Worm (Caenorhabditis elegans) whole organism, L1 larva: ENCODE measurements around the gene dpf-2.

ENCODE experiments used
- nhr-76 ChIP-seq: sonication (generic microtip); optimal IDR thresholded peaks from 2 replicates; lab custom pipeline; 2017; ENCODE audit warnings: missing biosample characterization, missing genetic modification characterization
- sox-4 ChIP-seq: sonication (generic microtip); optimal IDR thresholded peaks from 2 replicates; lab custom pipeline; 2016; ENCODE audit warnings: missing genetic modification characterization, missing compliant biosample characterization
- zag-1 ChIP-seq: fragments of 150-350 bp; optimal IDR thresholded peaks from 2 replicates; lab custom pipeline; 2014; ENCODE audit warnings: missing biosample characterization, missing genetic modification characterization

DNA sequence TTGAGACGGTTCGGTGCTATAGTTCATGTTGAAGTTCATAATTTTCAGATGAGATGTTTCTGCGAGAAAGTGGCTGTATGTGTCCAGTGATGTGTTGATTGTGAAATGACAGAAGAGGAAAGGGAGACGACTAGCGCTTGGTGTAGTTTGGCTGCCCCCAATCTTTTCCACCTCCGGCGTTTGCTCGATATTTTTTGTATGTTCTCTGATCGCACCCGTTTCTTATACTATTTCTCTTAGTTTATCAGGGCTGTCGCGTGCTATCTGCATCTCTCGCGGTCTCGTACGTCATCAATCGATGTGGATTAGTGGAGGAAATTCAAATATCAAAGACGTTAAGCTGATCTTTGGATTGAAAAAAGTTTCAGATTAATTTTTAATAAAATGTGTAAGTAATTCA is 20.9 kb upstream of the dpf-2 start, which contains the start of gene atf-4:
- TF ChIP-seq zag-1 (tag; lab: Kevin White, UChicago) (no peak), sox-4 (tag; lab: Kevin White, UChicago) (peak; percentile 16), nhr-76 (tag; lab: Kevin White, UChicago) (no peak)
